Worm (Caenorhabditis elegans) whole organism, mixed stage, embryonic: ENCODE measurements around the gene R10E4.11.

Experiments
- elt-3 ChIP-seq: fragments of 150-350 bp; optimal IDR thresholded peaks from 2 replicates; lab custom pipeline; 2014; ENCODE audit warnings: missing biosample characterization, missing genetic modification characterization
- lin-32 ChIP-seq: fragments of 200-800 bp; sonication (Bioruptor generic); optimal IDR thresholded peaks from 2 replicates; lab custom pipeline; 2018; ENCODE audit warnings: mild to moderate bottlenecking, missing genetic modification characterization, missing compliant biosample characterization
- pha-4 ChIP-seq: fragments of 150-350 bp; optimal IDR thresholded peaks from 2 replicates; lab custom pipeline; 2018; ENCODE audit warnings: missing biosample characterization, missing genetic modification reagents, missing genetic modification characterization
- unc-62 ChIP-seq: fragments of 150-350 bp; optimal IDR thresholded peaks from 2 replicates; lab custom pipeline; 2014; ENCODE audit warnings: missing biosample characterization, missing genetic modification reagents, missing genetic modification characterization

DNA sequence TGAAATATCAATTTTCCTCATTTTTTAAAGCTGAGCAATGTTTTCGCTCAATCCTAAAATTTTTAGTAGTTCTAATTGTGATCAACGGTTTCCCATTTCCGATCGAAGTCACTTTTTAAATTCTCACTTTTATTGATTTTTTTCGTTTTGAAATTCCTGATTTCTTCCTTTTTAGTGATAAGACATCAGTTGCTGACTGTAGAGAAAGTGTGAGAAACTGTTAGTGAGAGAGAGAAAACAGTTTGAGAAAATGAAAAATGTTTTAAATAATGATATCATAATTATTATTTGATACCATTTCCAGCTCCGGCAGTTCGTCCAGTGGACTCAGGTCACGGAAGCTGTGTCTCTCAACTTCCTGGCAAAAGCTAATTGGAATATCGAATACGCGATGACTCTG, 13.7 kb upstream of the R10E4.11 start:
- TF ChIP-seq lin-32 (GFP tag; lab: Kevin White, UChicago) (no peak), pha-4 (no peak), elt-3 (tag; lab: Kevin White, UChicago) (no peak), unc-62 (no peak)
